Fruit fly (Drosophila melanogaster) whole organism, embryonic: Measurements from ENCODE around the gene CG7985.
A peak's percentile ranks its signal among the peaks of the same experiment; 100 is the strongest.

Experiments
- Ada2b ChIP-seq: fragments of 200-800 bp; sonication (Bioruptor generic); IDR thresholded peaks from 2 replicates; pipeline ENCODE4 v1.3.6; 2022; ENCODE audit warnings: missing biosample characterization, missing genetic modification characterization
- Aef1 ChIP-seq: fragments of 200-800 bp; sonication (Bioruptor generic); IDR thresholded peaks from 3 replicates; pipeline ENCODE4 v1.3.6; 2022; ENCODE audit warnings: missing biosample characterization, missing genetic modification characterization
- Atf-2 ChIP-seq: fragments of 200-800 bp; sonication (Bioruptor generic); optimal IDR thresholded peaks from 2 replicates; lab custom pipeline; 2016; ENCODE audit warnings: missing biosample characterization, missing genetic modification characterization
- Atf6 ChIP-seq: fragments of 200-800 bp; sonication (Bioruptor generic); IDR thresholded peaks from 2 replicates; pipeline ENCODE4 v1.3.6; 2022; ENCODE audit warnings: missing biosample characterization, missing genetic modification characterization
- CG10462 ChIP-seq: fragments of 200-800 bp; sonication (Bioruptor generic); optimal IDR thresholded peaks from 2 replicates; lab custom pipeline; 2016; ENCODE audit warnings: missing biosample characterization, missing genetic modification characterization
- CG10543 ChIP-seq: fragments of 200-800 bp; sonication (Bioruptor generic); optimal IDR thresholded peaks from 3 replicates; lab custom pipeline; 2017; ENCODE audit warnings: missing biosample characterization, mild to moderate bottlenecking, missing genetic modification characterization, moderate library complexity
- CG12104 ChIP-seq: fragments of 200-800 bp; sonication (Bioruptor generic); optimal IDR thresholded peaks from 3 replicates; lab custom pipeline; 2016; ENCODE audit warnings: missing biosample characterization, missing genetic modification characterization
- CG2120 ChIP-seq: fragments of 200-800 bp; sonication (Bioruptor generic); optimal IDR thresholded peaks from 3 replicates; lab custom pipeline; 2016; ENCODE audit warnings: missing biosample characterization, missing genetic modification characterization
- CG32532 ChIP-seq: fragments of 200-800 bp; sonication (Bioruptor generic); IDR thresholded peaks from 2 replicates; pipeline ENCODE4 v1.3.6; 2022; ENCODE audit warnings: missing biosample characterization, missing genetic modification characterization
- CG32767 ChIP-seq: fragments of 200-800 bp; sonication (Bioruptor generic); IDR thresholded peaks from 2 replicates; pipeline ENCODE4 v1.3.6; 2022; ENCODE audit warnings: missing biosample characterization, missing genetic modification characterization
- CG33557 ChIP-seq: fragments of 200-800 bp; sonication (Bioruptor generic); optimal IDR thresholded peaks from 2 replicates; lab custom pipeline; 2019; ENCODE audit warnings: missing biosample characterization, mild to moderate bottlenecking, missing genetic modification characterization, moderate library complexity
- CG9932 ChIP-seq: fragments of 200-800 bp; sonication (Bioruptor generic); IDR thresholded peaks from 2 replicates; pipeline ENCODE4 v1.3.6; 2022; ENCODE audit warnings: missing biosample characterization, missing genetic modification characterization
- Dll ChIP-seq: fragments of 200-800 bp; sonication (Bioruptor generic); IDR thresholded peaks from 4 replicates; pipeline ENCODE4 v1.3.6; 2022; ENCODE audit warnings: missing biosample characterization, missing genetic modification characterization; ENCODE audit not compliant: partially characterized antibody
- Doc3 ChIP-seq: fragments of 200-800 bp; sonication (Bioruptor generic); IDR thresholded peaks from 3 replicates; pipeline ENCODE4 v1.3.6; 2022; ENCODE audit warnings: missing biosample characterization, missing genetic modification characterization; ENCODE audit not compliant: partially characterized antibody
- H15 ChIP-seq: fragments of 200-800 bp; sonication (Bioruptor generic); IDR thresholded peaks from 3 replicates; pipeline ENCODE4 v1.3.6; 2022; ENCODE audit warnings: missing biosample characterization, missing genetic modification characterization
- H2.0 ChIP-seq: fragments of 200-800 bp; sonication (Bioruptor generic); IDR thresholded peaks from 2 replicates; pipeline ENCODE4 v1.3.6; 2022; ENCODE audit warnings: missing biosample characterization, missing genetic modification characterization
- HLH3B ChIP-seq: fragments of 200-800 bp; sonication (Bioruptor generic); IDR thresholded peaks from 2 replicates; pipeline ENCODE4 v1.3.6; 2022; ENCODE audit warnings: missing biosample characterization, missing genetic modification characterization
- Lim3 ChIP-seq: fragments of 200-800 bp; sonication (Bioruptor generic); IDR thresholded peaks from 2 replicates; pipeline ENCODE4 v1.3.6; 2022; ENCODE audit warnings: missing biosample characterization, missing genetic modification characterization
- Med ChIP-seq: fragments of 200-800 bp; sonication (Bioruptor generic); peaks from one replicate; lab custom pipeline; 2016; ENCODE audit warnings: missing biosample characterization, missing genetic modification characterization, mild to moderate bottlenecking, inconsistent platforms, moderate library complexity
- Mrtf ChIP-seq: fragments of 200-800 bp; sonication (Bioruptor generic); IDR thresholded peaks from 3 replicates; pipeline ENCODE4 v1.3.6; 2022; ENCODE audit warnings: missing biosample characterization, missing genetic modification characterization
- NFAT ChIP-seq: fragments of 200-800 bp; sonication (Bioruptor generic); IDR thresholded peaks from 2 replicates; pipeline ENCODE4 v1.3.6; 2022; ENCODE audit warnings: missing biosample characterization, missing genetic modification characterization
- Rfx ChIP-seq: fragments of 200-800 bp; sonication (Bioruptor generic); IDR thresholded peaks from 2 replicates; pipeline ENCODE4 v1.3.6; 2022; ENCODE audit warnings: missing biosample characterization, missing genetic modification characterization
- Ssrp ChIP-seq: fragments of 200-800 bp; sonication (Bioruptor generic); optimal IDR thresholded peaks from 2 replicates; lab custom pipeline; 2018; ENCODE audit warnings: missing biosample characterization, mild to moderate bottlenecking, missing genetic modification characterization, moderate library complexity
- Vsx1 ChIP-seq: fragments of 200-800 bp; sonication (Bioruptor generic); optimal IDR thresholded peaks from 2 replicates; lab custom pipeline; 2017; ENCODE audit warnings: missing biosample characterization, mild to moderate bottlenecking, missing genetic modification characterization, missing genetic modification reagents
- Xrp1 ChIP-seq: fragments of 200-800 bp; sonication (Bioruptor generic); IDR thresholded peaks from 2 replicates; pipeline ENCODE4 v1.3.6; 2022; ENCODE audit warnings: missing biosample characterization, missing genetic modification characterization
- al ChIP-seq: fragments of 200-800 bp; sonication (Bioruptor generic); IDR thresholded peaks from 2 replicates; pipeline ENCODE4 v1.3.6; 2022; ENCODE audit warnings: missing biosample characterization, missing genetic modification characterization
- ato ChIP-seq: fragments of 200-800 bp; sonication (Bioruptor generic); IDR thresholded peaks from 2 replicates; pipeline ENCODE4 v1.3.6; 2022; ENCODE audit warnings: missing biosample characterization, missing genetic modification characterization; ENCODE audit not compliant: partially characterized antibody
- ci ChIP-seq: fragments of 200-800 bp; sonication (Bioruptor generic); IDR thresholded peaks from 3 replicates; pipeline ENCODE4 v1.3.6; 2022; ENCODE audit warnings: missing biosample characterization, missing genetic modification characterization
- da ChIP-seq: fragments of 200-800 bp; sonication (Bioruptor generic); optimal IDR thresholded peaks from 2 replicates; lab custom pipeline; 2016; ENCODE audit warnings: missing biosample characterization, missing genetic modification characterization
- dmrt11E ChIP-seq: fragments of 200-800 bp; sonication (Bioruptor generic); optimal IDR thresholded peaks from 3 replicates; lab custom pipeline; 2018; ENCODE audit warnings: missing biosample characterization, mild to moderate bottlenecking, missing genetic modification characterization, moderate library complexity
- dysf ChIP-seq: fragments of 200-800 bp; sonication (Bioruptor generic); IDR thresholded peaks from 3 replicates; pipeline ENCODE4 v1.3.6; 2022; ENCODE audit warnings: missing biosample characterization, missing genetic modification characterization
- exex ChIP-seq: fragments of 200-800 bp; sonication (Bioruptor generic); optimal IDR thresholded peaks from 4 replicates; lab custom pipeline; 2018; ENCODE audit warnings: missing biosample characterization, mild to moderate bottlenecking, missing genetic modification characterization, moderate library complexity
- gcm ChIP-seq: fragments of 200-800 bp; sonication (Bioruptor generic); optimal IDR thresholded peaks from 2 replicates; lab custom pipeline; 2019; ENCODE audit warnings: missing biosample characterization, mild to moderate bottlenecking, missing genetic modification characterization, moderate library complexity
- kni ChIP-seq: fragments of 200-800 bp; sonication (Bioruptor generic); optimal IDR thresholded peaks from 3 replicates; lab custom pipeline; 2017; ENCODE audit warnings: mild to moderate bottlenecking, missing biosample characterization, missing genetic modification reagents, missing genetic modification characterization
- maf-S ChIP-seq: fragments of 200-800 bp; sonication (Bioruptor generic); optimal IDR thresholded peaks from 2 replicates; lab custom pipeline; 2016; ENCODE audit warnings: missing biosample characterization, missing genetic modification characterization
- mam ChIP-seq: fragments of 200-800 bp; sonication (Bioruptor generic); optimal IDR thresholded peaks from 3 replicates; lab custom pipeline; 2016; ENCODE audit warnings: missing biosample characterization, missing genetic modification characterization
- nom ChIP-seq: fragments of 200-800 bp; sonication (Bioruptor generic); optimal IDR thresholded peaks from 2 replicates; lab custom pipeline; 2017; ENCODE audit warnings: missing biosample characterization, missing genetic modification characterization, mild to moderate bottlenecking, moderate library complexity, missing genetic modification reagents
- prd ChIP-seq, 3 experiments: fragments of >200 bp in 2 of 3; fragments of 200-800 bp in 1 of 3; sonication (Bioruptor generic) in 1 of 3; optimal IDR thresholded peaks in 2 of 3; IDR thresholded peaks in 1 of 3; 2 replicates in 2 of 3; 3 replicates in 1 of 3; pipeline versions ENCODE4 v1.3.6 to Lab custom; 2017 to 2022; ENCODE audit warnings: missing biosample characterization in 1 of 3, missing genetic modification characterization in 1 of 3
- ranshi ChIP-seq: fragments of 200-800 bp; sonication (Bioruptor generic); IDR thresholded peaks from 2 replicates; pipeline ENCODE4 v1.3.6; 2022; ENCODE audit warnings: missing biosample characterization, missing genetic modification characterization
- repo ChIP-seq: fragments of 200-800 bp; sonication (Bioruptor generic); optimal IDR thresholded peaks from 2 replicates; lab custom pipeline; 2016; ENCODE audit warnings: missing biosample characterization, missing genetic modification characterization
- row ChIP-seq: fragments of 200-800 bp; sonication (Bioruptor generic); IDR thresholded peaks from 3 replicates; pipeline ENCODE4 v1.3.6; 2022; ENCODE audit warnings: missing biosample characterization, missing genetic modification characterization
- shn ChIP-seq: fragments of 200-800 bp; sonication (Bioruptor generic); optimal IDR thresholded peaks from 3 replicates; lab custom pipeline; 2016; ENCODE audit warnings: missing biosample characterization, missing genetic modification characterization
- sisA ChIP-seq: fragments of 200-800 bp; sonication (Bioruptor generic); IDR thresholded peaks from 2 replicates; pipeline ENCODE4 v1.3.6; 2022; ENCODE audit warnings: missing biosample characterization, missing genetic modification characterization
- ttk ChIP-seq: fragments of 200-800 bp; sonication (Bioruptor generic); IDR thresholded peaks from 2 replicates; pipeline ENCODE4 v2.1.2; 2022; ENCODE audit warnings: missing biosample characterization, missing genetic modification characterization
- vvl ChIP-seq: fragments of 200-800 bp; sonication (Bioruptor generic); IDR thresholded peaks from 2 replicates; pipeline ENCODE4 v1.3.6; 2022; ENCODE audit warnings: missing biosample characterization, missing genetic modification characterization
- yki ChIP-seq: fragments of >200 bp; optimal IDR thresholded peaks from 3 replicates; lab custom pipeline; 2018
- zf30C ChIP-seq: fragments of 200-800 bp; sonication (Bioruptor generic); optimal IDR thresholded peaks from 3 replicates; lab custom pipeline; 2018; ENCODE audit warnings: missing biosample characterization, mild to moderate bottlenecking, missing genetic modification characterization

Gene CG7985

DNA sequence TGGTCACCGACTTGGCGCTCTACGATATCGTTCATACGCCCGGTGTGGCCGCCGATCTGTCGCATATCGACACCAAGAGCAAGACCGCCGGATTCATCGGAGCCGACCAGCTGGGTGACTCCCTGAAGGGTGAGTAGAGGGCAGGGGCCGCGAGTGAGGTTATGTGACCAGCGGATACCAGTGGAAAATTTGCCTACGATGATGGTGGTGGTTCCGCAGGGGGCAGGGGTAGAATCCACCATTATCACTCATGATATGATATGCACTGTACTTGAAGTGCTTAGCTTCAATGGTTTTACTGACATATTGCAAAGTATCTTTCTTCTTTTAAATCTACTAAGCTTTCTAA lies 27.1 kb downstream of the CG7985 start (continued):
- TF ChIP-seq Aef1, result no peak

DNA sequence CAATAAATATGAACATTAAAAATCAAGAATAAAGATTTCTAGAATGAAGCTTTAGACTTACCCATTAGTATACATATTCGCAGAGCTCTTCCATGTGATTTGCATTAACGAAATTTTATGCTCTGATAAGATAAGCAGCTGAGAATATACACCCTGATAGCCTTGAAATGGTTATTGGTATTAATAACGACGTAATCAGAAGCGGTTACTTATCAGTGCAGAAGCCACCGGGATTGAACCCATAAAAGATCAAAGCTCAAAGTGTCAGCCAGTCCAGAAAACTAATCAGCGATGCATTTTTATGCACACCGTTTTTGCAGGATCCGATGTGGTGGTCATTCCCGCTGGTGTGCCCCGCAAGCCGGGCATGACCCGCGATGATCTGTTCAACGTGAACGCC lies 27.7 kb downstream of the CG7985 start:
- TF ChIP-seq Doc3 (GFP tag; lab: Robert Waterston, UW) (no peak), Atf-2 (GFP tag; lab: Kevin White, UChicago) (no peak), CG10462 (GFP tag; lab: Kevin White, UChicago) (no peak), nom (peak; percentile 35), ato (GFP tag; lab: Robert Waterston, UW) (no peak), exex (tag; lab: Kevin White, UChicago) (peak; percentile 80), yki (lab: Kevin White, UChicago) (no peak), H2.0 (no peak), al (GFP tag; lab: Robert Waterston, UW) (no peak), shn (GFP tag; lab: Kevin White, UChicago) (no peak), CG33557 (GFP tag; lab: Kevin White, UChicago) (no peak), kni (GFP tag; lab: Kevin White, UChicago) (no peak), Vsx1 (GFP tag; lab: Kevin White, UChicago) (no peak), Ssrp (no peak), Dll (GFP tag; lab: Robert Waterston, UW) (no peak)

DNA sequence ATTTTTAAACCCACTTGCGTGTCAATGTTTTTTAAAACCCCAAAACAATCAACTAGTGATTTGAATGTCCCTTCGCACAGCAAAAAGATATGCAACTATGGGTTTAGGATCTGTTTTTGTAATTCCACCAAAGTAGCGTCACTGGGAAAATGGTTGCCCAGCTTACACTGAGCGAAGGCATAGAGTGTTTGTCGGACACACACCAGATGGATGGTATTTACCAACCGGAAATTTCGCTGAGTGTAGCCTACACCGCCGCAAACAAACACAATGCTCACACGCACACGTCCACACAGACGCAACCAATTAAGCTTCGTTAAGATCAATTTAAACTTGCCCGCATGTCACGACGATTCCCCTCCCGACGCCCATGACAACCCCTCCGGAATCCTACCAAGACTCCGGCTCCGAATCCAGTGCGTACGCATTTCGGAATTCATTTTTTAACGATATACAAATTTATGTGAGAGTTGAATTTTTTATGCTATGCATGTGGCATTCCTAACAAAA lies 29.1 kb downstream of the CG7985 start:
- TF ChIP-seq Rfx (GFP tag; lab: Robert Waterston, UW), result peak; percentile 31; the same call in 1 of the 2 replicates
- TF ChIP-seq Mrtf (GFP tag; lab: Robert Waterston, UW), result 0 out of 3 replicates have a peak, but pooled peaks have one; percentile 13
- TF ChIP-seq ci (GFP tag; lab: Robert Waterston, UW), result peak; percentile 49; the same call in 1 of the 3 replicates
- TF ChIP-seq ranshi, result 0 out of 2 replicates have a peak, but pooled peaks have one; percentile 21
- TF ChIP-seq zf30C (GFP tag; lab: Kevin White, UChicago), result peak; percentile 48
- TF ChIP-seq CG9932, result peak; percentile 27; the same call in 1 of the 2 replicates
- TF ChIP-seq repo (GFP tag; lab: Kevin White, UChicago), result peak; percentile 91
- 0 out of 2 replicates have a peak, but pooled peaks have one; percentile 28 for TF ChIP-seq ttk
- peak; percentile 45; the same call in 1 of the 2 replicates for TF ChIP-seq Atf6 (GFP tag; lab: Robert Waterston, UW)
- no peak for TF ChIP-seq H15 (GFP tag; lab: Robert Waterston, UW)
- 0 out of 2 replicates have a peak, but pooled peaks have one; percentile 6 for TF ChIP-seq Ada2b (GFP tag; lab: Robert Waterston, UW)
- peak; percentile 43; the same call in 1 of the 3 replicates for TF ChIP-seq row (GFP tag; lab: Robert Waterston, UW)
- peak; percentile 6 for TF ChIP-seq mam (GFP tag; lab: Kevin White, UChicago)
- peak; percentile 70 for TF ChIP-seq gcm (GFP tag; lab: Kevin White, UChicago)
- no peak for TF ChIP-seq Lim3 (GFP tag; lab: Robert Waterston, UW)
- 0 out of 2 replicates have a peak, but pooled peaks have one; percentile 21 for TF ChIP-seq HLH3B (GFP tag; lab: Robert Waterston, UW)
- TF ChIP-seq CG32532, result peak; percentile 58; the same call in 1 of the 2 replicates
- peak; percentile 31; the same call in 1 of the 2 replicates for TF ChIP-seq vvl (GFP tag; lab: Robert Waterston, UW)
- peak; percentile 56 for TF ChIP-seq Med (GFP tag; lab: Kevin White, UChicago)
- TF ChIP-seq CG33557 (GFP tag; lab: Kevin White, UChicago), result no peak
- no peak for TF ChIP-seq prd (optimal IDR thresholded peaks at IDR 0.05; lab: Kevin White, UChicago)
- TF ChIP-seq prd (GFP tag; IDR thresholded peaks at IDR 0.05; lab: Robert Waterston, UW), result 0 out of 3 replicates have a peak, but pooled peaks have one; percentile 31
- no peak for TF ChIP-seq CG12104 (GFP tag; lab: Kevin White, UChicago)
- no peak for TF ChIP-seq da (GFP tag; lab: Kevin White, UChicago)
- peak; percentile 19 for TF ChIP-seq CG10543 (GFP tag; lab: Kevin White, UChicago)
- no peak for TF ChIP-seq dmrt11E (tag; lab: Kevin White, UChicago)
- peak; percentile 47; the same call in 1 of the 2 replicates for TF ChIP-seq NFAT (GFP tag; lab: Robert Waterston, UW)
- TF ChIP-seq maf-S (GFP tag; lab: Kevin White, UChicago), result no peak
- 0 out of 3 replicates have a peak, but pooled peaks have one; percentile 34 for TF ChIP-seq dysf (GFP tag; lab: Robert Waterston, UW)
- no peak for TF ChIP-seq CG32767 (GFP tag; lab: Robert Waterston, UW)
- 0 out of 2 replicates have a peak, but pooled peaks have one; percentile 18 for TF ChIP-seq Xrp1 (GFP tag; lab: Robert Waterston, UW)
- TF ChIP-seq sisA (GFP tag; lab: Robert Waterston, UW), result 0 out of 2 replicates have a peak, but pooled peaks have one; percentile 15
- TF ChIP-seq CG2120, result peak; percentile 35
